Worm (Caenorhabditis elegans) whole organism, L4/young adult: Measurements from ENCODE around the gene T03D8.6.

Source experiments
- W03F9.2 ChIP-seq: fragments of 150-350 bp; optimal IDR thresholded peaks from 2 replicates; lab custom pipeline; 2014; ENCODE audit warnings: missing biosample characterization, missing genetic modification characterization
- him-1 ChIP-seq: sonication (generic microtip); optimal IDR thresholded peaks from 2 replicates; lab custom pipeline; 2016; ENCODE audit warnings: missing genotype, missing genetic modification reagents, missing genetic modification characterization, missing compliant biosample characterization

- no peak for TF ChIP-seq W03F9.2 (tag; lab: Kevin White, UChicago)
- no peak for TF ChIP-seq him-1 (tag; lab: Kevin White, UChicago)
Observed at ce11 chrV:20790616-20791015, 29.5 kb downstream of the T03D8.6 start.
